Worm (Caenorhabditis elegans): ENCODE data around the gene hil-1.

ce11 chrV:14936587-14936986, 13.0 kb upstream of the hil-1 start, which contains the start of gene C30G7.2:
- TF ChIP-seq fos-1 (tag; optimal IDR thresholded peaks at IDR 0.05), result no peak
- TF ChIP-seq unc-39 (tag; optimal IDR thresholded peaks at IDR 0.05), result no peak
- TF ChIP-seq unc-130 (GFP tag; optimal IDR thresholded peaks at IDR 0.05), result no peak

All from whole organism, L4 larva.